Worm (Caenorhabditis elegans) whole organism, L3 larva: ENCODE measurements around the gene M28.9.

ENCODE experiments used
- R02D3.7 ChIP-seq: fragments of 150-350 bp; optimal IDR thresholded peaks from 2 replicates; lab custom pipeline; 2014; ENCODE audit warnings: missing biosample characterization, missing genetic modification characterization
- ZK546.5 ChIP-seq: sonication (generic microtip); optimal IDR thresholded peaks from 2 replicates; lab custom pipeline; 2017; ENCODE audit warnings: missing biosample characterization, missing genetic modification characterization
- aly-2 ChIP-seq: fragments of 150-350 bp; optimal IDR thresholded peaks from 2 replicates; lab custom pipeline; 2014; ENCODE audit warnings: missing biosample characterization, missing genetic modification characterization
- ama-1 ChIP-seq: fragments of 150-350 bp; optimal IDR thresholded peaks from 2 replicates; lab custom pipeline; 2018
- ceh-16 ChIP-seq: sonication (generic microtip); optimal IDR thresholded peaks from 2 replicates; lab custom pipeline; 2017; ENCODE audit warnings: missing biosample characterization, missing genetic modification characterization
- ceh-28 ChIP-seq: fragments of 150-350 bp; optimal IDR thresholded peaks from 2 replicates; lab custom pipeline; 2014; ENCODE audit warnings: missing biosample characterization, missing genetic modification reagents, missing genetic modification characterization
- ceh-9 ChIP-seq: sonication (generic microtip); optimal IDR thresholded peaks from 2 replicates; lab custom pipeline; 2018; ENCODE audit warnings: missing biosample characterization, missing genetic modification characterization
- daf-12 ChIP-seq: fragments of 150-350 bp; optimal IDR thresholded peaks from 2 replicates; lab custom pipeline; 2014; ENCODE audit warnings: missing biosample characterization, missing genetic modification reagents, missing genetic modification characterization
- egl-27 ChIP-seq: sonication (generic microtip); optimal IDR thresholded peaks from 4 replicates; lab custom pipeline; 2017; ENCODE audit warnings: missing biosample characterization, missing genetic modification reagents, missing genetic modification characterization
- egl-5 ChIP-seq: fragments of 150-350 bp; optimal IDR thresholded peaks from 2 replicates; lab custom pipeline; 2017; ENCODE audit warnings: missing biosample characterization, missing genetic modification reagents, missing genetic modification characterization, inconsistent platforms
- elt-1 ChIP-seq: fragments of 150-350 bp; optimal IDR thresholded peaks from 2 replicates; lab custom pipeline; 2014; ENCODE audit warnings: missing biosample characterization, missing genetic modification characterization
- elt-2 ChIP-seq: sonication (generic microtip); optimal IDR thresholded peaks from 2 replicates; lab custom pipeline; 2016; ENCODE audit warnings: missing genetic modification reagents, mild to moderate bottlenecking, missing genetic modification characterization, missing compliant biosample characterization
- eor-1 ChIP-seq, 2 experiments: fragments of 150-350 bp; optimal IDR thresholded peaks; 2 replicates each; lab custom pipeline; 2014 to 2018; ENCODE audit warnings: missing biosample characterization in 2 of 2, missing genetic modification characterization in 2 of 2
- fkh-2 ChIP-seq: fragments of 150-350 bp; optimal IDR thresholded peaks from 2 replicates; lab custom pipeline; 2014; ENCODE audit warnings: missing biosample characterization, missing genetic modification reagents, missing genetic modification characterization
- fos-1 ChIP-seq: fragments of 150-350 bp; optimal IDR thresholded peaks from 2 replicates; lab custom pipeline; 2014; ENCODE audit warnings: missing biosample characterization, missing genetic modification characterization
- hmg-11 ChIP-seq: sonication (generic microtip); optimal IDR thresholded peaks from 2 replicates; lab custom pipeline; 2016; ENCODE audit warnings: missing genetic modification characterization, missing compliant biosample characterization
- jun-1 ChIP-seq: fragments of 150-350 bp; optimal IDR thresholded peaks from 2 replicates; lab custom pipeline; 2014; ENCODE audit warnings: missing biosample characterization, missing genetic modification reagents, missing genetic modification characterization
- lin-15B ChIP-seq: fragments of 150-350 bp; optimal IDR thresholded peaks from 2 replicates; lab custom pipeline; 2014; ENCODE audit warnings: missing biosample characterization, missing genetic modification characterization
- lin-39 ChIP-seq: fragments of 150-350 bp; optimal IDR thresholded peaks from 2 replicates; lab custom pipeline; 2018; ENCODE audit warnings: missing biosample characterization, missing genetic modification reagents, missing genetic modification characterization
- lsy-12 ChIP-seq: sonication (generic microtip); optimal IDR thresholded peaks from 2 replicates; lab custom pipeline; 2016; ENCODE audit warnings: mild to moderate bottlenecking, missing genetic modification characterization, missing compliant biosample characterization
- mdl-1 ChIP-seq: fragments of 150-350 bp; optimal IDR thresholded peaks from 2 replicates; lab custom pipeline; 2014; ENCODE audit warnings: missing biosample characterization, missing genetic modification characterization
- mml-1 ChIP-seq: fragments of 150-350 bp; sonication (generic microtip); optimal IDR thresholded peaks from 3 replicates; lab custom pipeline; 2014; ENCODE audit warnings: missing biosample characterization, missing genetic modification characterization
- nfya-1 ChIP-seq: sonication (generic microtip); optimal IDR thresholded peaks from 2 replicates; lab custom pipeline; 2017; ENCODE audit warnings: missing genetic modification characterization, mild to moderate bottlenecking, missing compliant biosample characterization, antibody characterized with exemption, moderate library complexity; ENCODE audit not compliant: insufficient read depth
- nhr-11 ChIP-seq: fragments of 150-350 bp; optimal IDR thresholded peaks from 2 replicates; lab custom pipeline; 2014; ENCODE audit warnings: missing biosample characterization, missing genetic modification characterization
- nhr-12 ChIP-seq: fragments of 150-350 bp; optimal IDR thresholded peaks from 2 replicates; lab custom pipeline; 2014; ENCODE audit warnings: missing biosample characterization, missing genetic modification characterization
- nhr-23 ChIP-seq: fragments of 150-350 bp; optimal IDR thresholded peaks from 2 replicates; lab custom pipeline; 2014; ENCODE audit warnings: missing biosample characterization, missing genetic modification reagents, missing genetic modification characterization
- nhr-237 ChIP-seq: fragments of 150-350 bp; optimal IDR thresholded peaks from 2 replicates; lab custom pipeline; 2014; ENCODE audit warnings: missing biosample characterization, missing genetic modification characterization
- nhr-25 ChIP-seq: sonication (generic microtip); optimal IDR thresholded peaks from 2 replicates; lab custom pipeline; 2017; ENCODE audit warnings: missing biosample characterization, missing genetic modification characterization
- nhr-43 ChIP-seq: sonication (generic microtip); optimal IDR thresholded peaks from 2 replicates; lab custom pipeline; 2016; ENCODE audit warnings: mild to moderate bottlenecking, missing genetic modification characterization, missing compliant biosample characterization; ENCODE audit not compliant: poor library complexity, severe bottlenecking
- nhr-67 ChIP-seq: fragments of 150-350 bp; optimal IDR thresholded peaks from 2 replicates; lab custom pipeline; 2014; ENCODE audit warnings: missing biosample characterization, missing genetic modification characterization
- nhr-76 ChIP-seq: fragments of 150-350 bp; sonication (generic microtip); optimal IDR thresholded peaks from 5 replicates; lab custom pipeline; 2014; ENCODE audit warnings: missing biosample characterization, missing genetic modification characterization
- pha-4 ChIP-seq: fragments of 150-350 bp; optimal IDR thresholded peaks from 2 replicates; lab custom pipeline; 2014; ENCODE audit warnings: missing biosample characterization, missing genetic modification reagents, missing genetic modification characterization
- pqm-1 ChIP-seq: fragments of 150-350 bp; optimal IDR thresholded peaks from 2 replicates; lab custom pipeline; 2017; ENCODE audit warnings: missing biosample characterization, missing genetic modification characterization, inconsistent platforms
- skn-1 ChIP-seq: fragments of 150-350 bp; optimal IDR thresholded peaks from 2 replicates; lab custom pipeline; 2014; ENCODE audit warnings: missing biosample characterization, missing genetic modification characterization
- snpc-4 ChIP-seq: fragments of 150-350 bp; optimal IDR thresholded peaks from 2 replicates; lab custom pipeline; 2014; ENCODE audit warnings: missing biosample characterization, missing genetic modification characterization
- tbx-2 ChIP-seq: sonication (generic microtip); optimal IDR thresholded peaks from 2 replicates; lab custom pipeline; 2016; ENCODE audit warnings: mild to moderate bottlenecking, missing genetic modification characterization, missing compliant biosample characterization
- zag-1 ChIP-seq: fragments of 150-350 bp; optimal IDR thresholded peaks from 2 replicates; lab custom pipeline; 2014; ENCODE audit warnings: missing biosample characterization, missing genetic modification characterization
- ztf-11 ChIP-seq: fragments of 150-350 bp; optimal IDR thresholded peaks from 2 replicates; lab custom pipeline; 2014; ENCODE audit warnings: missing biosample characterization, missing genetic modification characterization
- ztf-4 ChIP-seq: fragments of 150-350 bp; optimal IDR thresholded peaks from 2 replicates; lab custom pipeline; 2014; ENCODE audit warnings: missing biosample characterization, missing genetic modification characterization

Gene M28.9

DNA sequence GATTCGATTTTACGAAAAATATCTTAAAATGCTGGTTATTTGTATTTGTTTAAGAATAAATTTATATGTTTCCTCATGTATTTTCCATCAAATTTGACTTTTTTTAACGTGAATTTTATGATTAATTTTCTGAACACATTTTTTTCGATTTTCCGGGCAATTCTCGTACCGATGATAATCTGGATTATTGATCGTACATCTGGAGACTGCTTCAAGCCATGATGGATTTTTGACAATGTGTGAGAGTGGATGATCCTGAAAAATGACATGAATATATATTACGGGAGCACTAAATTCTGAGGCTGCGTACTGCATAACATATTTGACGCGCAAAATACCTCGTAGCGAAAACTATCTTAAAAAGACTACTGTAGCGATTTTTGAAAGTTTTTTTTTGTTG lies 15.2 kb downstream of the M28.9 start:
- TF ChIP-seq fkh-2 (tag; lab: Kevin White, UChicago) (no peak), snpc-4 (tag; lab: Kevin White, UChicago) (no peak), ztf-11 (tag; lab: Kevin White, UChicago) (no peak), egl-5 (tag; lab: Kevin White, UChicago) (no peak), fos-1 (tag; lab: Kevin White, UChicago) (no peak), nhr-12 (no peak), nhr-237 (tag; lab: Kevin White, UChicago) (no peak), R02D3.7 (tag; lab: Kevin White, UChicago) (no peak)

DNA sequence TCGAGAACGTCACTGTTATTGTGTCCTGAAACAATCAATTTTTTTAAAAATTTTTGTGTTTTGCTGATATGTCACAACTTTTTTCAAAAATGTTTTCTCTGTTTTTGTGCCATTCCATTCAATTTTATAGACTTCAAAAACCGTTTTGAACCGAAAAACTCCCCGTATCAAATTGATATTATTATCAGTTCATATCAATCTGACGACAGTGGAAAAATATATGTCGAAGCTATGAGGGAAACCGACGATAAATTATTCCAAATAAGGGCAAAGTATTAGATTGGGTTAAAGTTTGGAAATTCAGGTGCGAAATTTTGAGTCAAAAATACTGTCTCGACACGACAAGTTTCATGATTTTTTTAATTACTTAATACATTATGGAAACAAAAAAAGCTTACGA lies 17.2 kb downstream of the M28.9 start:
- TF ChIP-seq nhr-76 (tag; lab: Kevin White, UChicago) = no peak
- peak; percentile 58 for TF ChIP-seq elt-2 (tag; lab: Kevin White, UChicago)

DNA sequence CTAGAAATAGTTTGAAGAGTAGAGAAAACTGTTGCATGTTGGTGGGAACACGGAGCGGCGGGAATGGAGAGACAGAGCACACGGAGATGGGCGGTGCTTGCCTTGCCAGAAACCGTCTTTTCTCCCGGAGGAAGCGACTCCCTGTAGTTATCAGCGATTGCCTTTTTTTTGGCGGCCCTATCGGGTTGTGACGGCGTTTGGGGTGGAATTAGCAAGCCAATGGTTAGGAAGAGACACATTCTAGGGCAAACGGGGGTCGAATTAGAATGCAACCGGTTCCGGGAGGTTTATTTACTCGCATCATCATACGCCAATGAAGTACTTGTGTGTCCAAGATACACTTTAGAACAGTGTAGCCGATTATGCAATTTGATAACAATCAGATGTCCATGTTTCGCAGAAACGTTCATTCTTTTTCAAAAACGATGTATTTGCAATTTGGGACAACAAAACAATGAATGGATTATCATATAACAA lies 18.5 kb downstream of the M28.9 start, which contains the start of gene lact-3:
TSS of gene lact-3 (minus strand) at position 51 of the 477 bp plus-strand sequence.
- TF ChIP-seq jun-1 = peak; percentile 25
- TF ChIP-seq eor-1 (tag; optimal IDR thresholded peaks at IDR 0.05; lab: Kevin White, UChicago) = no peak
- no peak for TF ChIP-seq mml-1 (tag; lab: Kevin White, UChicago)
- no peak for TF ChIP-seq daf-12 (tag; lab: Kevin White, UChicago)
- no peak for TF ChIP-seq egl-27 (tag; lab: Kevin White, UChicago)
- TF ChIP-seq aly-2 (tag; lab: Kevin White, UChicago) = peak; percentile 29
- TF ChIP-seq nhr-23 = peak; percentile 69
- no peak for TF ChIP-seq lsy-12 (tag; lab: Kevin White, UChicago)
- no peak for TF ChIP-seq ceh-9
- TF ChIP-seq skn-1 (tag; lab: Kevin White, UChicago) = no peak
- no peak for TF ChIP-seq nhr-12
- no peak for TF ChIP-seq lin-39 (tag; lab: Kevin White, UChicago)
- TF ChIP-seq ztf-11 (tag; lab: Kevin White, UChicago) = no peak
- TF ChIP-seq snpc-4 (tag; lab: Kevin White, UChicago) = no peak
- peak; percentile 48 for TF ChIP-seq ama-1 (lab: Kevin White, UChicago)
- no peak for TF ChIP-seq nhr-11 (tag; lab: Kevin White, UChicago)
- no peak for TF ChIP-seq nhr-76 (tag; lab: Kevin White, UChicago)
- TF ChIP-seq nhr-25 (tag; lab: Kevin White, UChicago) = peak; percentile 42
- peak; percentile 70 for TF ChIP-seq elt-2 (tag; lab: Kevin White, UChicago)
- TF ChIP-seq ZK546.5 = no peak
- no peak for TF ChIP-seq elt-1 (tag; lab: Kevin White, UChicago)
- TF ChIP-seq zag-1 (tag; lab: Kevin White, UChicago) = no peak
- TF ChIP-seq nhr-43 = no peak
- TF ChIP-seq pha-4 (tag; lab: Kevin White, UChicago) = no peak
- TF ChIP-seq nhr-237 (tag; lab: Kevin White, UChicago) = no peak
- no peak for TF ChIP-seq ztf-4 (tag; lab: Kevin White, UChicago)
- no peak for TF ChIP-seq ceh-28 (tag; lab: Kevin White, UChicago)
- no peak for TF ChIP-seq nhr-67
- no peak for TF ChIP-seq fos-1 (tag; lab: Kevin White, UChicago)
- TF ChIP-seq ceh-16 (tag; lab: Kevin White, UChicago) = no peak
- TF ChIP-seq pqm-1 (tag; lab: Kevin White, UChicago) = no peak
- TF ChIP-seq fkh-2 (tag; lab: Kevin White, UChicago) = no peak

DNA sequence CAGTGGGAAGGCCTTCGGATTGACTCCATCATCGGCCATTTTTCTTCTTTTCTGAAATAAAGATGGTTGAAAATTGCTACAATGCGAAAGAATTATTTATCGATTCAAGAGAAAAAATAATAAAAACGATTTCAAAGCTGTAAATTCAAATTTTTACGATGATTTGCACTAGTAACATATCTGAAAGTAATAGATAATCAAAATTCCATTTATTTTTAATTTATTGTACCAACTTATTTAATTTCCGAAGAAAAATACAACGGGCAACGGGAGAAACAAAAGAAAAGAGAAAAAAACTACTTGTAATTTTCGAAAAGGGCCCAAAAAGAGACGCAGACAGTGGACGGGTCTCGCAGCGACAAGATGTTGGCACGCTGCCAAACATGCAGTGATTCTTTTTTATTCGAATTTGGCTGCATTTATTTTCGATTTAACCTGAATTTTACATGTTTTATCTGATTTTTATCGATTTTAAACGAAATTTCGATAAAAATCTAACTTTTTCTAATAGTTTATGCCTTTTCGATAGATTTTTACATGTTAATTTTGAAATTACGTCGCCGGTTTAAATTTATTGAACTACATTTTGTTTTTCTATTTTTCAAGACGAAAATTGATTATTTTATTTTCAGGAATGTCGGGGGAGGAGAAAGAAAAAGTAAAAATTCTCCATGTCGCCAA lies 19.5 kb downstream of the M28.9 start, which contains the start of the genes snu-13 and rsp-7:
TSS of gene snu-13 (minus strand) at position 51 of the 681 bp plus-strand sequence.
TSS of gene rsp-7 (plus strand) at position 631 of the 681 bp plus-strand sequence.
- peak; percentile 48 for TF ChIP-seq pqm-1 (tag; lab: Kevin White, UChicago)
- TF ChIP-seq snpc-4 (tag; lab: Kevin White, UChicago) = peak; percentile 79
- no peak for TF ChIP-seq mdl-1
- peak; percentile 39 for TF ChIP-seq lin-39 (tag; lab: Kevin White, UChicago)
- TF ChIP-seq tbx-2 (tag; lab: Kevin White, UChicago) = no peak
- peak; percentile 17 for TF ChIP-seq R02D3.7 (tag; lab: Kevin White, UChicago)
- TF ChIP-seq ceh-16 (tag; lab: Kevin White, UChicago) = no peak
- no peak for TF ChIP-seq lsy-12 (tag; lab: Kevin White, UChicago)
- TF ChIP-seq pha-4 (tag; lab: Kevin White, UChicago) = peak; percentile 86
- TF ChIP-seq skn-1 (tag; lab: Kevin White, UChicago) = peak; percentile 74
- TF ChIP-seq fkh-2 (tag; lab: Kevin White, UChicago) = no peak
- no peak for TF ChIP-seq nhr-12
- TF ChIP-seq nhr-25 (tag; lab: Kevin White, UChicago) = peak; percentile 84
- peak; percentile 70 for TF ChIP-seq egl-5 (tag; lab: Kevin White, UChicago)
- TF ChIP-seq nfya-1 (tag; lab: Kevin White, UChicago) = peak; percentile 88
- TF ChIP-seq elt-2 (tag; lab: Kevin White, UChicago) = peak; percentile 48
- no peak for TF ChIP-seq ztf-11 (tag; lab: Kevin White, UChicago)
- peak; percentile 63 for TF ChIP-seq hmg-11 (tag; lab: Kevin White, UChicago)
- peak; percentile 89 for TF ChIP-seq lin-15B (tag; lab: Kevin White, UChicago)
- TF ChIP-seq nhr-23 = peak; percentile 87
- no peak for TF ChIP-seq mml-1 (tag; lab: Kevin White, UChicago)
